Fruit fly (Drosophila melanogaster) Kc167 (cell line): ENCODE measurements around the gene CG10011.

Experiments
- Sin3A ChIP-seq: fragments of >200 bp; optimal IDR thresholded peaks from 2 replicates; lab custom pipeline; 2018; ENCODE audit warnings: missing external identifiers
- psq ChIP-seq: fragments of >200 bp; optimal IDR thresholded peaks from 2 replicates; lab custom pipeline; 2017; ENCODE audit warnings: missing external identifiers

DNA sequence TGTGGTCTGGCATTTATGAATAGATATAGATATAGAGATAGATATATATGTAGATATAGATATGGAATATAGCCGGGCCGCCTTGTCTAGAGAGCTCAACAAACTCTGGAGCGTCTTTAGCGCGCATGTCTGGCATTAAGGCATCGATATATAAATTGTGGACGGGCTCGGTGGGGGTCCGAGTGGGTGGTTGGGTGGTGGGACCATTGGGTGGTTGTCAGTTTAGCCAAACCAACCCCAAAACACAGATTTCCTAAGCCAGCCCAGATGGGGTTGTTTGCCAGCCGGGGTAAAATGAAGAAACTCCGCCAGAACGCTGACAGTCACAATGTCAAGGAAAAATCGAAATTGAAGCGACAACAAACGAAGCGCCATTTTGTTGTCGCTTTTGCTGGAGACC, 55.4 kb downstream of the CG10011 start:
- TF ChIP-seq psq (lab: Kevin White, UChicago) (no peak), Sin3A (lab: Kevin White, UChicago) (no peak)
